Worm (Caenorhabditis elegans) whole organism, L4/young adult: ENCODE measurements around the gene fkh-7.

Source experiments
- W03F9.2 ChIP-seq: fragments of 150-350 bp; optimal IDR thresholded peaks from 2 replicates; lab custom pipeline; 2014; ENCODE audit warnings: missing biosample characterization, missing genetic modification characterization
- dao-5 ChIP-seq: sonication (generic microtip); optimal IDR thresholded peaks from 2 replicates; lab custom pipeline; 2016; ENCODE audit warnings: missing genotype, missing genetic modification characterization, moderate library complexity, missing compliant biosample characterization

DNA sequence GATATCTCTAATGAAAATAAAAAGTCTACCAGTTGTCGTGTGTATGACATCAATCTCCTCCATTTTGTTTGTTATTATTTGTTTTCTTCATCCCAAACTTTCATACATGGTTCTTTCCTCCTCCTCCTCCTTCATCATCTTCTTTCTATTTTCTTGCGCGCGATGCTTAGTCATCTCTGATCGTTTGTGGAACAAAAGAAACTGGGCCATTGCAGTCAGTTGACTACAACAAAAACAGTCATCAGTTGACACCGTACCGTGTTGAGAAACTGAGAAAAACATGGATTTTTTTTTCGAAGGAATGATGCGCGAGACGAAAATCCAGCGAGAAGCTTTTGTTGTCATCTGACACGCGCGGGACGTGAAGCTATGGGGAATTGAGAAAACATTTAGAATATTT, 20.7 kb downstream of the fkh-7 start:
- TF ChIP-seq W03F9.2 (tag; lab: Kevin White, UChicago) (no peak), dao-5 (tag; lab: Kevin White, UChicago) (no peak)
